Worm (Caenorhabditis elegans) whole organism, L2 larva: ENCODE data around the gene arl-3.

Experiments
- C34F6.9 ChIP-seq: fragments of 150-350 bp; optimal IDR thresholded peaks from 2 replicates; lab custom pipeline; 2014; ENCODE audit warnings: missing biosample characterization, missing genetic modification characterization
- F13H6.1 ChIP-seq: sonication (generic microtip); optimal IDR thresholded peaks from 2 replicates; lab custom pipeline; 2016; ENCODE audit warnings: missing genetic modification characterization, missing compliant biosample characterization
- Y55F3AM.14 ChIP-seq: fragments of 200-800 bp; sonication (Bioruptor generic); optimal IDR thresholded peaks from 2 replicates; lab custom pipeline; 2018; ENCODE audit warnings: mild to moderate bottlenecking, missing genetic modification characterization, missing compliant biosample characterization
- ZK546.5 ChIP-seq: sonication (generic microtip); optimal IDR thresholded peaks from 2 replicates; lab custom pipeline; 2017; ENCODE audit warnings: missing biosample characterization, missing genetic modification characterization
- alr-1 ChIP-seq: fragments of 150-350 bp; optimal IDR thresholded peaks from 2 replicates; lab custom pipeline; 2014; ENCODE audit warnings: missing biosample characterization, missing genetic modification characterization
- aly-2 ChIP-seq: fragments of 150-350 bp; optimal IDR thresholded peaks from 2 replicates; lab custom pipeline; 2014; ENCODE audit warnings: missing biosample characterization, missing genetic modification characterization
- blmp-1 ChIP-seq: sonication (generic microtip); optimal IDR thresholded peaks from 2 replicates; lab custom pipeline; 2017; ENCODE audit warnings: missing genetic modification characterization, mild to moderate bottlenecking, missing compliant biosample characterization, antibody characterized with exemption, moderate library complexity; ENCODE audit not compliant: insufficient read depth
- ceh-16 ChIP-seq: fragments of 150-350 bp; optimal IDR thresholded peaks from 2 replicates; lab custom pipeline; 2014; ENCODE audit warnings: missing biosample characterization, missing genetic modification characterization
- ceh-82 ChIP-seq: fragments of 150-350 bp; optimal IDR thresholded peaks from 2 replicates; lab custom pipeline; 2014; ENCODE audit warnings: missing biosample characterization, missing genetic modification characterization
- egl-27 ChIP-seq: sonication (generic microtip); optimal IDR thresholded peaks from 3 replicates; lab custom pipeline; 2017; ENCODE audit warnings: missing biosample characterization, missing genetic modification reagents, missing genetic modification characterization
- elt-3 ChIP-seq: sonication (generic microtip); optimal IDR thresholded peaks from 2 replicates; lab custom pipeline; 2017; ENCODE audit warnings: missing biosample characterization, missing genetic modification characterization
- fos-1 ChIP-seq: fragments of 150-350 bp; optimal IDR thresholded peaks from 2 replicates; lab custom pipeline; 2014; ENCODE audit warnings: missing biosample characterization, missing genetic modification characterization
- lin-13 ChIP-seq: fragments of 150-350 bp; optimal IDR thresholded peaks from 2 replicates; lab custom pipeline; 2014; ENCODE audit warnings: missing biosample characterization, missing genetic modification reagents, missing genetic modification characterization
- mab-5 ChIP-seq: fragments of 150-350 bp; optimal IDR thresholded peaks from 2 replicates; lab custom pipeline; 2014; ENCODE audit warnings: missing biosample characterization, missing genetic modification characterization
- mbf-1 ChIP-seq: sonication (generic microtip); optimal IDR thresholded peaks from 2 replicates; lab custom pipeline; 2017; ENCODE audit warnings: missing biosample characterization, missing genetic modification characterization
- nhr-10 ChIP-seq: sonication (generic microtip); optimal IDR thresholded peaks from 2 replicates; lab custom pipeline; 2017; ENCODE audit warnings: missing biosample characterization, missing genetic modification characterization
- nhr-11 ChIP-seq: fragments of 150-350 bp; optimal IDR thresholded peaks from 2 replicates; lab custom pipeline; 2014; ENCODE audit warnings: missing biosample characterization, missing genetic modification characterization
- nhr-12 ChIP-seq: fragments of 150-350 bp; optimal IDR thresholded peaks from 2 replicates; lab custom pipeline; 2014; ENCODE audit warnings: missing biosample characterization, missing genetic modification characterization
- nhr-129 ChIP-seq: fragments of 150-350 bp; optimal IDR thresholded peaks from 2 replicates; lab custom pipeline; 2014; ENCODE audit warnings: missing biosample characterization, missing genetic modification characterization
- nhr-21 ChIP-seq: fragments of 150-350 bp; optimal IDR thresholded peaks from 2 replicates; lab custom pipeline; 2014; ENCODE audit warnings: missing biosample characterization, missing genetic modification characterization
- nhr-23 ChIP-seq: fragments of 150-350 bp; optimal IDR thresholded peaks from 2 replicates; lab custom pipeline; 2014; ENCODE audit warnings: missing biosample characterization, missing genetic modification reagents, missing genetic modification characterization
- nhr-237 ChIP-seq: fragments of 150-350 bp; optimal IDR thresholded peaks from 2 replicates; lab custom pipeline; 2014; ENCODE audit warnings: missing biosample characterization, missing genetic modification characterization
- nhr-6 ChIP-seq: fragments of 150-350 bp; optimal IDR thresholded peaks from 2 replicates; lab custom pipeline; 2014; ENCODE audit warnings: missing biosample characterization, missing genetic modification characterization
- nhr-77 ChIP-seq: fragments of 150-350 bp; optimal IDR thresholded peaks from 2 replicates; lab custom pipeline; 2014; ENCODE audit warnings: missing biosample characterization, missing genetic modification characterization
- sma-3 ChIP-seq: sonication (generic microtip); optimal IDR thresholded peaks from 2 replicates; lab custom pipeline; 2016; ENCODE audit warnings: missing genetic modification reagents, missing genetic modification characterization, missing compliant biosample characterization
- sma-9 ChIP-seq, 2 experiments: fragments of 150-350 bp in 1 of 2; sonication (generic microtip) in 1 of 2; optimal IDR thresholded peaks; 2 replicates each; lab custom pipeline; 2014 to 2016; ENCODE audit warnings: missing genetic modification characterization in 2 of 2, mild to moderate bottlenecking in 1 of 2, missing biosample characterization in 1 of 2, missing compliant biosample characterization in 1 of 2, missing genetic modification reagents in 1 of 2, moderate library complexity in 1 of 2
- snpc-4 ChIP-seq: fragments of 150-350 bp; optimal IDR thresholded peaks from 2 replicates; lab custom pipeline; 2014; ENCODE audit warnings: missing biosample characterization, missing genetic modification characterization
- unc-39 ChIP-seq: fragments of 150-350 bp; optimal IDR thresholded peaks from 2 replicates; lab custom pipeline; 2014; ENCODE audit warnings: missing biosample characterization, missing genetic modification characterization
- unc-55 ChIP-seq: fragments of 150-350 bp; sonication (generic microtip); optimal IDR thresholded peaks from 3 replicates; lab custom pipeline; 2014; ENCODE audit warnings: missing biosample characterization, missing genetic modification reagents, missing genetic modification characterization
- unc-62 ChIP-seq: fragments of 150-350 bp; optimal IDR thresholded peaks from 2 replicates; lab custom pipeline; 2014; ENCODE audit warnings: missing biosample characterization, missing genetic modification reagents, missing genetic modification characterization
- zag-1 ChIP-seq: fragments of 150-350 bp; optimal IDR thresholded peaks from 2 replicates; lab custom pipeline; 2014; ENCODE audit warnings: missing biosample characterization, missing genetic modification characterization
- ztf-1 ChIP-seq: fragments of 200-800 bp; sonication (Bioruptor generic); conservative IDR thresholded peaks from 2 replicates; pipeline ENCODE4 v1.3.6; 2022; ENCODE audit warnings: missing genetic modification characterization, missing compliant biosample characterization
- ztf-11 ChIP-seq: sonication (generic microtip); optimal IDR thresholded peaks from 2 replicates; lab custom pipeline; 2017; ENCODE audit warnings: missing biosample characterization, missing genetic modification characterization
- ztf-4 ChIP-seq: fragments of 150-350 bp; optimal IDR thresholded peaks from 2 replicates; lab custom pipeline; 2014; ENCODE audit warnings: missing biosample characterization, missing genetic modification characterization

arl-3 gene

ce11 chrII:14618158-14618557 lies 11.9 kb downstream of the arl-3 start:
- TF ChIP-seq nhr-23 = no peak
- no peak for TF ChIP-seq unc-62
- TF ChIP-seq aly-2 (tag; lab: Kevin White, UChicago) = no peak
- TF ChIP-seq fos-1 = no peak
- no peak for TF ChIP-seq nhr-12
- no peak for TF ChIP-seq mbf-1 (tag; lab: Kevin White, UChicago)
- TF ChIP-seq Y55F3AM.14 (GFP tag; lab: Kevin White, UChicago) = no peak
- TF ChIP-seq ceh-16 (tag; lab: Kevin White, UChicago) = no peak
- no peak for TF ChIP-seq ceh-82 (tag; lab: Kevin White, UChicago)
- TF ChIP-seq blmp-1 (tag; lab: Kevin White, UChicago) = no peak

DNA sequence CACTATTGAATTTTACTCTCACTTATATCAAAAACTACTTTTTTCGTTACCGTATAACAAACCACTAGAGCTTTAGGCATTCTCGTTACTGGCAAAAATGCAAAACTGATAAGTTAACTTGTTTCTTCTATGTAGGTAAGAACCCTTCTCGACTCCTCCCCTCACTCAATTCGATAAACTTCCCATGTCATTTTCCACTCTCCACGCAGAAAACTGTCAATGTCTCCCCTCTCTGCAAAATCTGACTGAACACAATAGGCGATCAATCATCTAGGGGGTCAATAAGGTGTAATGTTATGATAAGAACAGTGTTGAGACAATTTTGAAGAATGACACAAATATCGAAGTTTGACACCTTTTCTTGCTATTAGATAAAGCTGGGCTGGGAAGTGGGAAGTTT lies 12.5 kb downstream of the arl-3 start:
- TF ChIP-seq aly-2 (tag; lab: Kevin White, UChicago) (no peak), unc-39 (tag; lab: Kevin White, UChicago) (no peak), egl-27 (tag; lab: Kevin White, UChicago) (no peak), nhr-129 (tag; lab: Kevin White, UChicago) (no peak), sma-3 (GFP tag; lab: Kevin White, UChicago) (peak; percentile 1), nhr-21 (peak; percentile 1), ceh-16 (tag; lab: Kevin White, UChicago) (no peak), ZK546.5 (no peak), mab-5 (tag; lab: Kevin White, UChicago) (no peak), lin-13 (GFP tag; lab: Kevin White, UChicago) (no peak), ztf-11 (tag; lab: Kevin White, UChicago) (no peak)

DNA sequence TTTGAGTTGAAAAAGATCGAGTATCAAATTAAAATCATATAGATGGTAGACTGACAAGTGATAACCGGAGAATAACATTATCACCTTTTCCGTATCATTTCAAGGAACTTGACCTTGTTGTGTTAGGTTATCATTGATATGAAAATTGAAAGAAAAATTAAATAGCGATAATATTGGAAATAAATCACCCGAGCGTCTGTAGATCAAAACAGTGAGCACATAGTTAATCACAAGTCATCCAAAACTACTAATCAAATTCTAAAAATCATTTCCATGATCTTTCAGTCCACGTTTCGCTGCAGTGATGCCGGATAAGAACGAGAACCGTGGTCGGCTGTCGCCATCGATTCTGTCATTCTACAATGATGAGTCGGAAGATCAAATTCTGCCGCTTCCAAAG lies 13.5 kb downstream of the arl-3 start:
- TF ChIP-seq nhr-21 (peak; percentile 40), sma-9 (GFP tag; optimal IDR thresholded peaks at IDR 0.05; lab: Kevin White, UChicago) (peak; percentile 28), sma-9 (tag; optimal IDR thresholded peaks at IDR 0.05; lab: Kevin White, UChicago) (no peak), nhr-11 (tag; lab: Kevin White, UChicago) (no peak)

ce11 chrII:14620730-14621129 lies 14.5 kb downstream of the arl-3 start:
- TF ChIP-seq nhr-77 (tag; lab: Kevin White, UChicago) = no peak
- TF ChIP-seq mbf-1 (tag; lab: Kevin White, UChicago) = no peak
- TF ChIP-seq F13H6.1 (tag; lab: Kevin White, UChicago) = no peak
- no peak for TF ChIP-seq nhr-129 (tag; lab: Kevin White, UChicago)
- no peak for TF ChIP-seq blmp-1 (tag; lab: Kevin White, UChicago)

DNA sequence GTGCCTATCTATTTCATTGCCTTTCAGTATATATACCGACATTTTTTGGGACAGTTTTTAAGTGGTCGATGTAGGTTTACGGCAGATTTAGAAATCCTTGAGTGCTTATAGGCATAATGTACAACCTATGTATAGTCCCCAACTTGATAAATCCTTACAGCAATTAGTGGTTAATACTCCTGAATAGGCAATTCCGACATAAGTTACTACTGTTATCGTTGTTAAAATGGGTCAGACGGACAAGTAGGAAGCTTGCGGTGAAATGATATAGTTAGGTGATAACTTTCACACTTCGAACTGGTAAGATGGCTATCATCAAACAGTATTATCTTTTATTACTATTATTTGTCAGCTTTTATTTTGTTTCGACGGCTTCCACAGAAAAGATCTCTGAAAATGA lies 16.5 kb downstream of the arl-3 start, which contains the start of gene mltn-10:
TSS of gene mltn-10 (plus strand) at position 301 of the 400 bp plus-strand sequence.
- no peak for TF ChIP-seq nhr-129 (tag; lab: Kevin White, UChicago)
- TF ChIP-seq ceh-82 (tag; lab: Kevin White, UChicago) = no peak
- TF ChIP-seq snpc-4 (tag; lab: Kevin White, UChicago) = no peak
- TF ChIP-seq egl-27 (tag; lab: Kevin White, UChicago) = no peak
- no peak for TF ChIP-seq nhr-21
- TF ChIP-seq nhr-6 (tag; lab: Kevin White, UChicago) = no peak

DNA sequence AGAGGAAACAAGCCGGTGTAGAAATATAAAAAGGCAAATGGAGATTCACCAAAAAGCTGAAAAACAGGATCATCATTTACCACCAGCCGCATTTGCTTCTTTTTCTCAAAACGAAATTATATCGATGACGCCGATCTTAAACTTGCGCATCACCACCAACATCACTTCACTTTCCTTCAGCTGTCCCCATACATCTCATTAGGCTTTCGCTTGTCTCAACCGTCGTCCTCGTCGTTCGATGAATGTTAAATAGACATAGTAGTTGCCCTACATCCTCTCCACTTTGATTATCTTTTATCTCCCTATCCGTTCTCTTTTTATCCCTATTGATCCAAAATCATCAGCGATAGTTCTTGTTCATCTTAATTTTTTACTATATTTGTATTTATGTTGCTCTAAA lies 20.6 kb downstream of the arl-3 start:
- TF ChIP-seq ceh-16 (tag; lab: Kevin White, UChicago) (no peak), blmp-1 (tag; lab: Kevin White, UChicago) (peak; percentile 52), fos-1 (no peak), ZK546.5 (no peak), nhr-77 (tag; lab: Kevin White, UChicago) (no peak), alr-1 (tag; lab: Kevin White, UChicago) (no peak)

DNA sequence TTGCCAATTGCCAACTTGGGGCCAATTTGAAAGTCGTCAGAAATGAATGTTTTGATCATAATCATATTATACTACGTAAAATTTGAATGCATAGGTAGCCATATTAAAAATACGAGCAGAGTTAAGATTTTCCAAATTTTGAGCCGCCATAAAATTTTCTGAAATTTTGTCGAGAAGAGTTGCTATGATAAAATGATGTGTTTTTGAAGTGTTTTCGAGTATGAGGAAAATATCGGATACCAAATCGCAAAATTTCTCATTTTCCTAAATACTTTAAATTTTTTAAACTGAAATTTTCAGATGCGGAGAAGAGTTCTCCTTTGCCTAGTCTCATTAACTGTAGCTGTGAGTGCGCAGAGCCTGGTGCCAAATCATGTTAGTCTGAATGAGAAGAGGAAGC lies 21.1 kb downstream of the arl-3 start, which contains the start of gene tag-297:
TSS of gene tag-297 (plus strand) at position 301 of the 400 bp plus-strand sequence.
- TF ChIP-seq nhr-77 (tag; lab: Kevin White, UChicago) (no peak), C34F6.9 (tag; lab: Kevin White, UChicago) (no peak), unc-55 (GFP tag; lab: Kevin White, UChicago) (no peak), ztf-1 (GFP tag; lab: Robert Waterston, UW) (no peak), sma-9 (GFP tag; optimal IDR thresholded peaks at IDR 0.05; lab: Kevin White, UChicago) (no peak), sma-9 (tag; optimal IDR thresholded peaks at IDR 0.05; lab: Kevin White, UChicago) (no peak), zag-1 (no peak), ZK546.5 (no peak), elt-3 (no peak), nhr-10 (tag; lab: Kevin White, UChicago) (no peak), ztf-4 (tag; lab: Kevin White, UChicago) (no peak), nhr-237 (no peak), alr-1 (tag; lab: Kevin White, UChicago) (no peak)
